Fruit fly (Drosophila melanogaster): ENCODE measurements around the gene Pkd2.

- no peak for TF ChIP-seq Blimp-1 (GFP tag; optimal IDR thresholded peaks at IDR 0.05)
- TF ChIP-seq CG3032 (tag; optimal IDR thresholded peaks at IDR 0.05): no peak
- TF ChIP-seq vri (GFP tag; optimal IDR thresholded peaks at IDR 0.05): no peak
- no peak for TF ChIP-seq Met (GFP tag; optimal IDR thresholded peaks at IDR 0.05)
- no peak for TF ChIP-seq Gug (GFP tag; IDR thresholded peaks at IDR 0.05)
Measured at dm6 chr2L:12421793-12422691, 24.0 kb downstream of the Pkd2 start.
